Fruit fly (Drosophila melanogaster) whole organism, prepupa: ENCODE results near the gene png.

Experiments used
- CG16779 ChIP-seq: fragments of 200-800 bp; sonication (Bioruptor generic); optimal IDR thresholded peaks from 3 replicates; lab custom pipeline; 2017; ENCODE audit warnings: missing biosample characterization, mild to moderate bottlenecking, missing genetic modification characterization
- CG3919 ChIP-seq: fragments of 200-800 bp; sonication (Bioruptor generic); optimal IDR thresholded peaks from 3 replicates; lab custom pipeline; 2016; ENCODE audit warnings: missing biosample characterization, missing genetic modification characterization
- Lpt ChIP-seq: fragments of 200-800 bp; sonication (Bioruptor generic); optimal IDR thresholded peaks from 3 replicates; lab custom pipeline; 2016; ENCODE audit warnings: missing biosample characterization, missing genetic modification characterization
- Sox102F ChIP-seq: fragments of 200-800 bp; sonication (Bioruptor generic); optimal IDR thresholded peaks from 2 replicates; lab custom pipeline; 2016; ENCODE audit warnings: missing biosample characterization, mild to moderate bottlenecking, missing genetic modification characterization

- TF ChIP-seq CG3919 (GFP tag; lab: Kevin White, UChicago) = no peak
- no peak for TF ChIP-seq CG16779 (tag; lab: Kevin White, UChicago)
- no peak for TF ChIP-seq Lpt
- peak; percentile 11 for TF ChIP-seq Sox102F (GFP tag; lab: Kevin White, UChicago)
These were observed 15.4 kb downstream of the png start, which contains the start of gene Naa30A for dm6 chrX:1341944-1342392.
